Worm (Caenorhabditis elegans): ENCODE results near the gene C34C12.1.

The C34C12.1 gene

ce11 chrIII:3456226-3456625 lies 2.1 kb downstream of the C34C12.1 start (continued):
- TF ChIP-seq pha-4 (GFP tag; IDR thresholded peaks at IDR 0.05) (peak; percentile 96), pha-4 (tag; optimal IDR thresholded peaks at IDR 0.05) (peak; percentile 15), daf-8 (GFP tag; IDR thresholded peaks at IDR 0.05) (no peak), Y48G9A.11 (GFP tag; IDR thresholded peaks at IDR 0.05) (peak; percentile 83), lin-39 (tag; optimal IDR thresholded peaks at IDR 0.05) (peak; percentile 73), mdt-29 (GFP tag; IDR thresholded peaks at IDR 0.05) (peak; percentile 95), egl-43 (GFP tag; IDR thresholded peaks at IDR 0.05) (peak; percentile 85), daf-16 (GFP tag; optimal IDR thresholded peaks at IDR 0.05) (peak; percentile 52 to 90), daf-16 (tag; optimal IDR thresholded peaks at IDR 0.05) (peak; percentile 94), tra-1 (GFP tag; IDR thresholded peaks at IDR 0.05) (peak; percentile 95), zip-11 (GFP tag; IDR thresholded peaks at IDR 0.05) (no peak), ceh-62 (tag; optimal IDR thresholded peaks at IDR 0.05) (no peak), lim-7 (GFP tag; IDR thresholded peaks at IDR 0.05) (no peak), dpl-1 (GFP tag; optimal IDR thresholded peaks at IDR 0.05) (peak; percentile 97), Y5F2A.4 (GFP tag; optimal IDR thresholded peaks at IDR 0.05) (peak; percentile 61)

DNA sequence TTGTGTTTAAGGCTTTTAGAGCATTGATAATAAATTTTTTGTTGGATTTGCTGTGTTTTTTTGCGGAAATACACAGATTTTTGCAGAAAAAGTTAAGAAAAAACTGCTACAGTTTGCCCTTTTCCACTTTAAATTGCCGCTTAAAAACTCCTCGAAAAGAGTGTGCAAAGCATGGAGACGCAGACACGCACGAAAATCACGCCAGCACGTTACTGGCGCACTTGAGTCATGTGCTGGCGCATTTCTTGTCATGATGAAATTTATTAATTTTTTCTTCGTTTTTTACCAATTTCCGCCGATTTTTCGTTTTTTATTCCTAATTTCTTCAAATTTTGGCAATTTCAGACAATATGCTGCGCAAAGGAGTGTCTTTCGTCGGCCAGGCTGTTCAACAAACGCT lies 5.9 kb downstream of the C34C12.1 start, which contains the start of gene C34C12.8:
Gene C34C12.8, plus strand, starts transcription at position 346 of the 400 bp plus-strand sequence.
- TF ChIP-seq R02D3.7 (tag; optimal IDR thresholded peaks at IDR 0.05) = no peak
- peak; percentile 64 for TF ChIP-seq snpc-1.2 (GFP tag; IDR thresholded peaks at IDR 0.05)
- peak; percentile 87 for TF ChIP-seq ama-1 (optimal IDR thresholded peaks at IDR 0.05)
- peak; percentile 93 for TF ChIP-seq zfp-3 (GFP tag; conservative IDR thresholded peaks at IDR 0.05)
- TF ChIP-seq rbr-2 (tag; optimal IDR thresholded peaks at IDR 0.05) = peak; percentile 91
- TF ChIP-seq tra-1 (GFP tag; IDR thresholded peaks at IDR 0.05) = peak; percentile 92
- no peak for TF ChIP-seq nhr-111 (GFP tag; optimal IDR thresholded peaks at IDR 0.05)
- no peak for TF ChIP-seq nhr-10 (tag; optimal IDR thresholded peaks at IDR 0.05)
- TF ChIP-seq ztf-11 (tag; optimal IDR thresholded peaks at IDR 0.05) = no peak
- TF ChIP-seq cey-2 (tag; optimal IDR thresholded peaks at IDR 0.05; ENCODE audit: borderline replicate concordance, insufficient read depth) = no peak
- TF ChIP-seq gei-8 (GFP tag; optimal IDR thresholded peaks at IDR 0.05) = peak; percentile 55
- no peak for TF ChIP-seq lim-7 (GFP tag; IDR thresholded peaks at IDR 0.05)
- TF ChIP-seq ztf-7 (tag; optimal IDR thresholded peaks at IDR 0.05) = peak; percentile 92
- TF ChIP-seq snpc-4 (tag; optimal IDR thresholded peaks at IDR 0.05) = no peak
- peak; percentile 89 for TF ChIP-seq php-3 (GFP tag; IDR thresholded peaks at IDR 0.05)
- peak; percentile 93 for TF ChIP-seq pha-4 (GFP tag; IDR thresholded peaks at IDR 0.05)
- peak; percentile 40 for TF ChIP-seq pha-4 (tag; optimal IDR thresholded peaks at IDR 0.05)
- peak; percentile 94 for TF ChIP-seq mep-1 (tag; optimal IDR thresholded peaks at IDR 0.05)
- TF ChIP-seq Y75B8A.6 (GFP tag; IDR thresholded peaks at IDR 0.05) = no peak
- TF ChIP-seq hlh-30 (tag; optimal IDR thresholded peaks at IDR 0.05; ENCODE audit: insufficient read depth) = peak; percentile 85
- TF ChIP-seq zfp-2 (tag; optimal IDR thresholded peaks at IDR 0.05) = peak; percentile 55
- TF ChIP-seq mdt-29 (GFP tag; IDR thresholded peaks at IDR 0.05) = peak; percentile 92
- TF ChIP-seq nhr-11 (tag; optimal IDR thresholded peaks at IDR 0.05) = peak; percentile 85
- TF ChIP-seq T26A8.4 (GFP tag; IDR thresholded peaks at IDR 0.05) = peak; percentile 95
- TF ChIP-seq nhr-28 (tag; optimal IDR thresholded peaks at IDR 0.05) = peak; percentile 78
- peak; percentile 67; the same call in 1 of the 2 replicates for TF ChIP-seq ZK337.2 (GFP tag; IDR thresholded peaks at IDR 0.05)
- TF ChIP-seq daf-16 (GFP tag; optimal IDR thresholded peaks at IDR 0.05) = peak in 1 of 2 experiments; percentile 82
- TF ChIP-seq daf-16 (tag; optimal IDR thresholded peaks at IDR 0.05) = peak; percentile 35
- peak; percentile 88 for TF ChIP-seq saeg-2 (GFP tag; IDR thresholded peaks at IDR 0.05)
- peak; percentile 91 for TF ChIP-seq lin-29 (GFP tag; IDR thresholded peaks at IDR 0.05)
- TF ChIP-seq lin-1 (GFP tag; IDR thresholded peaks at IDR 0.05) = peak; percentile 86
- TF ChIP-seq dmd-9 (GFP tag; IDR thresholded peaks at IDR 0.05) = peak; percentile 95
- peak; percentile 88 for TF ChIP-seq arid-1 (GFP tag; conservative IDR thresholded peaks at IDR 0.05)
- TF ChIP-seq set-16 (GFP tag; IDR thresholded peaks at IDR 0.05) = no peak
- TF ChIP-seq daf-12 (tag; optimal IDR thresholded peaks at IDR 0.05) = no peak
- TF ChIP-seq ceh-20 (GFP tag; IDR thresholded peaks at IDR 0.05) = peak; percentile 92
- no peak for TF ChIP-seq aly-2 (tag; optimal IDR thresholded peaks at IDR 0.05)
- peak; percentile 97 for TF ChIP-seq dve-1 (tag; optimal IDR thresholded peaks at IDR 0.05; ENCODE audit: insufficient read depth)
- no peak for TF ChIP-seq fos-1 (tag; optimal IDR thresholded peaks at IDR 0.05)
- peak; percentile 84 for TF ChIP-seq fkh-10 (GFP tag; optimal IDR thresholded peaks at IDR 0.05)
- TF ChIP-seq egl-43 (GFP tag; IDR thresholded peaks at IDR 0.05) = peak; percentile 84
- TF ChIP-seq attf-4 (tag; optimal IDR thresholded peaks at IDR 0.05) = no peak
- peak; percentile 84 for TF ChIP-seq nhr-77 (tag; optimal IDR thresholded peaks at IDR 0.05)

Data from whole organism, L4 larva.